Fruit fly (Drosophila melanogaster) whole organism, embryonic: Measurements from ENCODE around the gene Coq2.

Source experiments
- Aef1 ChIP-seq: fragments of 200-800 bp; sonication (Bioruptor generic); IDR thresholded peaks from 3 replicates; pipeline ENCODE4 v1.3.6; 2022; ENCODE audit warnings: missing biosample characterization, missing genetic modification characterization
- Antp ChIP-seq: fragments of 200-800 bp; sonication (Bioruptor generic); optimal IDR thresholded peaks from 3 replicates; lab custom pipeline; 2016; ENCODE audit warnings: missing biosample characterization, missing genetic modification characterization
- Asciz ChIP-seq: fragments of 200-800 bp; sonication (Bioruptor generic); optimal IDR thresholded peaks from 2 replicates; lab custom pipeline; 2017; ENCODE audit warnings: missing biosample characterization, mild to moderate bottlenecking, missing genetic modification characterization, missing genetic modification reagents
- Awh ChIP-seq: fragments of 200-800 bp; sonication (Bioruptor generic); IDR thresholded peaks from 2 replicates; pipeline ENCODE4, ENCODE4 v1.3.6; 2022; ENCODE audit warnings: missing biosample characterization, missing genetic modification characterization
- CG10274 ChIP-seq: fragments of 200-800 bp; sonication (Bioruptor generic); optimal IDR thresholded peaks from 3 replicates; lab custom pipeline; 2017; ENCODE audit warnings: missing biosample characterization, mild to moderate bottlenecking, missing genetic modification characterization
- CG12236 ChIP-seq: fragments of 200-800 bp; sonication (Bioruptor generic); optimal IDR thresholded peaks from 2 replicates; lab custom pipeline; 2016; ENCODE audit warnings: missing biosample characterization, missing genetic modification characterization
- CG15269 ChIP-seq: fragments of 200-800 bp; sonication (Bioruptor generic); optimal IDR thresholded peaks from 2 replicates; lab custom pipeline; 2018; ENCODE audit warnings: missing biosample characterization, mild to moderate bottlenecking, missing genetic modification characterization, moderate library complexity
- CG17568 ChIP-seq: fragments of 200-800 bp; sonication (Bioruptor generic); optimal IDR thresholded peaks from 2 replicates; lab custom pipeline; 2018; ENCODE audit warnings: missing biosample characterization, mild to moderate bottlenecking, missing genetic modification characterization, moderate library complexity
- CG17829 ChIP-seq: fragments of 200-800 bp; optimal IDR thresholded peaks from 2 replicates; lab custom pipeline; 2019; ENCODE audit warnings: missing biosample characterization, mild to moderate bottlenecking, missing genetic modification characterization, moderate library complexity
- CG1832 ChIP-seq: fragments of 200-800 bp; sonication (Bioruptor generic); optimal IDR thresholded peaks from 2 replicates; lab custom pipeline; 2017; ENCODE audit warnings: missing biosample characterization, mild to moderate bottlenecking, missing genetic modification characterization, inconsistent platforms
- CG3065 ChIP-seq: fragments of 200-800 bp; sonication (Bioruptor generic); optimal IDR thresholded peaks from 2 replicates; lab custom pipeline; 2016; ENCODE audit warnings: missing biosample characterization, missing genetic modification characterization
- CG32532 ChIP-seq: fragments of 200-800 bp; sonication (Bioruptor generic); IDR thresholded peaks from 2 replicates; pipeline ENCODE4 v1.3.6; 2022; ENCODE audit warnings: missing biosample characterization, missing genetic modification characterization
- CG4730 ChIP-seq: fragments of 200-800 bp; sonication (Bioruptor generic); IDR thresholded peaks from 2 replicates; pipeline ENCODE4 v1.3.6; 2022; ENCODE audit warnings: missing biosample characterization, missing genetic modification characterization
- CG5953 ChIP-seq: fragments of 200-800 bp; sonication (Bioruptor generic); IDR thresholded peaks from 2 replicates; pipeline ENCODE4 v1.3.6; 2022; ENCODE audit warnings: missing biosample characterization, missing genetic modification characterization
- CG6654 ChIP-seq: fragments of 200-800 bp; sonication (Bioruptor generic); optimal IDR thresholded peaks from 2 replicates; lab custom pipeline; 2017; ENCODE audit warnings: missing biosample characterization, mild to moderate bottlenecking, missing genetic modification characterization
- CG8765 ChIP-seq: fragments of 200-800 bp; sonication (Bioruptor generic); IDR thresholded peaks from 2 replicates; pipeline ENCODE4 v1.3.6; 2022; ENCODE audit warnings: missing biosample characterization, missing genetic modification characterization
- CG9817 ChIP-seq: fragments of 200-800 bp; sonication (Bioruptor generic); optimal IDR thresholded peaks from 2 replicates; lab custom pipeline; 2018; ENCODE audit warnings: missing biosample characterization, mild to moderate bottlenecking, missing genetic modification characterization, moderate library complexity
- CG9876 ChIP-seq: fragments of 200-800 bp; sonication (Bioruptor generic); optimal IDR thresholded peaks from 2 replicates; lab custom pipeline; 2016; ENCODE audit warnings: missing biosample characterization, missing genetic modification characterization
- CrebB ChIP-seq: fragments of 200-800 bp; sonication (Bioruptor generic); optimal IDR thresholded peaks from 3 replicates; lab custom pipeline; 2018; ENCODE audit warnings: missing biosample characterization, mild to moderate bottlenecking, missing genetic modification characterization
- Dfd ChIP-seq, 2 experiments: fragments of >200 bp; optimal IDR thresholded peaks; 2 replicates each; lab custom pipeline; 2017; ENCODE audit warnings: missing biosample characterization in 2 of 2, missing genetic modification characterization in 2 of 2
- HLH4C ChIP-seq: fragments of 200-800 bp; sonication (Bioruptor generic); IDR thresholded peaks from 3 replicates; pipeline ENCODE4 v1.3.6; 2022; ENCODE audit warnings: missing biosample characterization, missing genetic modification characterization; ENCODE audit not compliant: partially characterized antibody
- MBD-R2 ChIP-seq: fragments of 200-800 bp; sonication (Bioruptor generic); IDR thresholded peaks from 2 replicates; pipeline ENCODE4 v1.3.6; 2022; ENCODE audit warnings: missing biosample characterization, missing genetic modification characterization
- Myb ChIP-seq: fragments of 200-800 bp; sonication (Bioruptor generic); optimal IDR thresholded peaks from 2 replicates; lab custom pipeline; 2016; ENCODE audit warnings: missing biosample characterization, missing genetic modification characterization
- Scr ChIP-seq: fragments of 200-800 bp; sonication (Bioruptor generic); IDR thresholded peaks from 2 replicates; pipeline ENCODE4 v1.3.6; 2022; ENCODE audit warnings: missing biosample characterization, missing genetic modification characterization; ENCODE audit not compliant: partially characterized antibody
- Six4 ChIP-seq: fragments of 200-800 bp; sonication (Bioruptor generic); optimal IDR thresholded peaks from 2 replicates; lab custom pipeline; 2016; ENCODE audit warnings: missing biosample characterization, missing genetic modification characterization
- Taf1 ChIP-seq: fragments of 200-800 bp; sonication (Bioruptor generic); IDR thresholded peaks from 2 replicates; pipeline ENCODE4 v1.3.6; 2022; ENCODE audit warnings: missing biosample characterization, missing genetic modification characterization
- Trl ChIP-seq, 3 experiments: fragments of >200 bp in 2 of 3; fragments of 200-800 bp in 1 of 3; sonication (Bioruptor generic) in 1 of 3; optimal IDR thresholded peaks; 2 replicates in 1 of 3; 3 replicates in 2 of 3; lab custom pipeline; 2016 to 2017; ENCODE audit warnings: missing biosample characterization in 1 of 3, missing genetic modification characterization in 1 of 3
- al ChIP-seq: fragments of 200-800 bp; sonication (Bioruptor generic); IDR thresholded peaks from 2 replicates; pipeline ENCODE4 v1.3.6; 2022; ENCODE audit warnings: missing biosample characterization, missing genetic modification characterization
- ara ChIP-seq: fragments of 200-800 bp; sonication (Bioruptor generic); IDR thresholded peaks from 2 replicates; pipeline ENCODE4 v1.3.6; 2022; ENCODE audit warnings: missing biosample characterization, missing genetic modification characterization
- ato ChIP-seq: fragments of 200-800 bp; sonication (Bioruptor generic); IDR thresholded peaks from 2 replicates; pipeline ENCODE4 v1.3.6; 2022; ENCODE audit warnings: missing biosample characterization, missing genetic modification characterization; ENCODE audit not compliant: partially characterized antibody
- az2 ChIP-seq: fragments of 200-800 bp; sonication (Bioruptor generic); optimal IDR thresholded peaks from 3 replicates; lab custom pipeline; 2016; ENCODE audit warnings: missing biosample characterization, missing genetic modification characterization
- cg ChIP-seq: fragments of 200-800 bp; sonication (Bioruptor generic); optimal IDR thresholded peaks from 3 replicates; lab custom pipeline; 2019; ENCODE audit warnings: missing biosample characterization, mild to moderate bottlenecking, missing genetic modification characterization, moderate library complexity
- croc ChIP-seq: fragments of 200-800 bp; sonication (Bioruptor generic); conservative IDR thresholded peaks from 3 replicates; pipeline ENCODE4 v1.3.6; 2022; ENCODE audit warnings: missing biosample characterization, missing genetic modification characterization
- danr ChIP-seq: fragments of 200-800 bp; sonication (Bioruptor generic); IDR thresholded peaks from 2 replicates; pipeline ENCODE4 v1.3.6; 2022; ENCODE audit warnings: missing biosample characterization, missing genetic modification characterization
- dmrt99B ChIP-seq: fragments of 200-800 bp; sonication (Bioruptor generic); optimal IDR thresholded peaks from 2 replicates; lab custom pipeline; 2018; ENCODE audit warnings: missing biosample characterization, mild to moderate bottlenecking, missing genetic modification characterization, moderate library complexity
- ewg ChIP-seq: fragments of 200-800 bp; sonication (Bioruptor generic); optimal IDR thresholded peaks from 3 replicates; lab custom pipeline; 2017; ENCODE audit warnings: mild to moderate bottlenecking, missing biosample characterization, missing genetic modification reagents, missing genetic modification characterization
- exex ChIP-seq: fragments of 200-800 bp; sonication (Bioruptor generic); optimal IDR thresholded peaks from 4 replicates; lab custom pipeline; 2018; ENCODE audit warnings: missing biosample characterization, mild to moderate bottlenecking, missing genetic modification characterization, moderate library complexity
- fu2 ChIP-seq: fragments of 200-800 bp; sonication (Bioruptor generic); optimal IDR thresholded peaks from 2 replicates; lab custom pipeline; 2016; ENCODE audit warnings: missing biosample characterization, missing genetic modification characterization
- insv ChIP-seq, 2 experiments: fragments of 200-800 bp; sonication (Bioruptor generic); optimal IDR thresholded peaks; 3 replicates each; lab custom pipeline; 2016 to 2018; ENCODE audit warnings: missing biosample characterization in 2 of 2, missing genetic modification characterization in 2 of 2
- kah ChIP-seq: fragments of 200-800 bp; sonication (Bioruptor generic); optimal IDR thresholded peaks from 2 replicates; lab custom pipeline; 2018; ENCODE audit warnings: missing biosample characterization, mild to moderate bottlenecking, missing genetic modification characterization
- kni ChIP-seq: fragments of 200-800 bp; sonication (Bioruptor generic); optimal IDR thresholded peaks from 3 replicates; lab custom pipeline; 2017; ENCODE audit warnings: mild to moderate bottlenecking, missing biosample characterization, missing genetic modification reagents, missing genetic modification characterization
- lov ChIP-seq, 2 experiments: fragments of 200-800 bp in 1 of 2; fragments of >200 bp in 1 of 2; sonication (Bioruptor generic) in 1 of 2; IDR thresholded peaks in 1 of 2; optimal IDR thresholded peaks in 1 of 2; 2 replicates in 1 of 2; 3 replicates in 1 of 2; pipeline versions ENCODE4 v1.3.6 to Lab custom; 2017 to 2022; ENCODE audit warnings: missing biosample characterization in 1 of 2, missing genetic modification characterization in 1 of 2
- pum ChIP-seq: fragments of 200-800 bp; sonication (Bioruptor generic); optimal IDR thresholded peaks from 2 replicates; lab custom pipeline; 2016; ENCODE audit warnings: missing biosample characterization, missing genetic modification characterization
- sens-2 ChIP-seq: fragments of 200-800 bp; sonication (Bioruptor generic); IDR thresholded peaks from 2 replicates; pipeline ENCODE4 v1.3.6; 2022; ENCODE audit warnings: missing biosample characterization, missing genetic modification characterization
- ssp ChIP-seq: fragments of 200-800 bp; sonication (Bioruptor generic); IDR thresholded peaks from 2 replicates; pipeline ENCODE4 v1.3.6; 2022; ENCODE audit warnings: missing biosample characterization, missing genetic modification characterization
- stc ChIP-seq: fragments of 200-800 bp; sonication (Bioruptor generic); IDR thresholded peaks from 2 replicates; pipeline ENCODE4 v1.3.6; 2022; ENCODE audit warnings: missing biosample characterization, missing genetic modification characterization
- tap ChIP-seq: fragments of 200-800 bp; optimal IDR thresholded peaks from 3 replicates; lab custom pipeline; 2019; ENCODE audit warnings: missing biosample characterization, mild to moderate bottlenecking, missing genetic modification characterization, moderate library complexity
- tgo ChIP-seq: fragments of 200-800 bp; sonication (Bioruptor generic); IDR thresholded peaks from 3 replicates; pipeline ENCODE4 v1.3.6; 2022; ENCODE audit warnings: missing biosample characterization, missing genetic modification characterization
- tll ChIP-seq, 2 experiments: fragments of 200-800 bp in 1 of 2; fragments of >200 bp in 1 of 2; sonication (Bioruptor generic) in 1 of 2; optimal IDR thresholded peaks; 2 replicates each; lab custom pipeline; 2017 to 2019; ENCODE audit warnings: missing biosample characterization in 2 of 2, missing genetic modification characterization in 2 of 2, mild to moderate bottlenecking in 1 of 2, moderate library complexity in 1 of 2
- tx ChIP-seq: fragments of 200-800 bp; sonication (Bioruptor generic); optimal IDR thresholded peaks from 2 replicates; lab custom pipeline; 2016; ENCODE audit warnings: missing biosample characterization, missing genetic modification characterization
- zf30C ChIP-seq: fragments of 200-800 bp; sonication (Bioruptor generic); optimal IDR thresholded peaks from 3 replicates; lab custom pipeline; 2018; ENCODE audit warnings: missing biosample characterization, mild to moderate bottlenecking, missing genetic modification characterization

Gene Coq2

dm6 chr3R:8269740-8270139, 46.6 kb downstream of the Coq2 start, which contains the start of gene CG9630 (continued):
- TF ChIP-seq Six4 (no peak), dmrt99B (no peak), kni (GFP tag; lab: Kevin White, UChicago) (no peak), CG6654 (no peak), CG5953 (GFP tag; lab: Robert Waterston, UW) (no peak), al (GFP tag; lab: Robert Waterston, UW) (no peak), fu2 (GFP tag; lab: Kevin White, UChicago) (no peak), CG12236 (GFP tag; lab: Kevin White, UChicago) (no peak), ato (peak; percentile 87), CG8765 (no peak), tgo (GFP tag; lab: Robert Waterston, UW) (no peak), Trl (optimal IDR thresholded peaks at IDR 0.05; lab: Kevin White, UChicago) (no peak), Trl (GFP tag; optimal IDR thresholded peaks at IDR 0.05; lab: Kevin White, UChicago) (no peak), Awh (no peak), cg (GFP tag; lab: Kevin White, UChicago) (no peak), tll (GFP tag; optimal IDR thresholded peaks at IDR 0.05; lab: Kevin White, UChicago) (peak in 1 of 2 experiments; percentile 32), tap (tag; lab: Kevin White, UChicago) (no peak), ssp (GFP tag; lab: Robert Waterston, UW) (no peak), exex (tag; lab: Kevin White, UChicago) (no peak), Scr (GFP tag; lab: Robert Waterston, UW) (peak; percentile 62), CrebB (tag; lab: Kevin White, UChicago) (no peak), croc (GFP tag; lab: Robert Waterston, UW) (no peak), CG17829 (tag; lab: Kevin White, UChicago) (peak; percentile 48), danr (GFP tag; lab: Robert Waterston, UW) (no peak), tx (GFP tag; lab: Kevin White, UChicago) (no peak), Antp (no peak), Asciz (no peak), stc (GFP tag; lab: Robert Waterston, UW) (no peak), CG4730 (GFP tag; lab: Robert Waterston, UW) (no peak), Aef1 (GFP tag; lab: Robert Waterston, UW) (no peak), CG15269 (tag; lab: Kevin White, UChicago) (no peak), CG9817 (tag; lab: Kevin White, UChicago) (no peak), Dfd (GFP tag; optimal IDR thresholded peaks at IDR 0.05; lab: Kevin White, UChicago) (no peak), ara (GFP tag; lab: Robert Waterston, UW) (0 out of 2 replicates have a peak, but pooled peaks have one; percentile 12), Taf1 (GFP tag; lab: Robert Waterston, UW) (no peak), az2 (no peak), zf30C (GFP tag; lab: Kevin White, UChicago) (no peak), Myb (GFP tag; lab: Kevin White, UChicago) (no peak), HLH4C (GFP tag; lab: Robert Waterston, UW) (peak; percentile 54; the same call in 2 of the 3 replicates), CG32532 (no peak), kah (GFP tag; lab: Kevin White, UChicago) (no peak), CG1832 (GFP tag; lab: Kevin White, UChicago) (no peak), insv (GFP tag; optimal IDR thresholded peaks at IDR 0.05; lab: Kevin White, UChicago) (peak in 1 of 2 experiments; percentile 2), ewg (GFP tag; lab: Kevin White, UChicago) (peak; percentile 1), CG3065 (GFP tag; lab: Kevin White, UChicago) (no peak), CG17568 (GFP tag; lab: Kevin White, UChicago) (no peak), lov (optimal IDR thresholded peaks at IDR 0.05; lab: Kevin White, UChicago) (no peak), lov (GFP tag; IDR thresholded peaks at IDR 0.05; lab: Robert Waterston, UW) (no peak), pum (GFP tag; lab: Kevin White, UChicago) (no peak), CG9876 (GFP tag; lab: Kevin White, UChicago) (no peak), sens-2 (GFP tag; lab: Robert Waterston, UW) (no peak), MBD-R2 (GFP tag; lab: Robert Waterston, UW) (peak; percentile 88), CG10274 (GFP tag; lab: Kevin White, UChicago) (no peak)
